Worm (Caenorhabditis elegans) whole organism, L4 larva: ENCODE data around the gene taf-7.1.

Experiments used
- D1046.2 ChIP-seq: fragments of 200-800 bp; sonication (Bioruptor generic); IDR thresholded peaks from 2 replicates; pipeline ENCODE4 v1.3.6; 2022; ENCODE audit warnings: missing genetic modification characterization, missing compliant biosample characterization
- F10B5.3 ChIP-seq: sonication (generic microtip); optimal IDR thresholded peaks from 2 replicates; lab custom pipeline; 2016; ENCODE audit warnings: mild to moderate bottlenecking, missing genetic modification characterization, missing compliant biosample characterization
- ZK337.2 ChIP-seq: fragments of 200-800 bp; sonication (Bioruptor generic); IDR thresholded peaks from 2 replicates; pipeline ENCODE4 v1.3.6; 2022; ENCODE audit warnings: missing genetic modification reagents, missing genetic modification characterization, missing compliant biosample characterization
- ZK546.5 ChIP-seq, 2 experiments: sonication (generic microtip); optimal IDR thresholded peaks; 2 replicates each; lab custom pipeline; 2017; ENCODE audit warnings: missing biosample characterization in 2 of 2, missing genetic modification characterization in 2 of 2
- aha-1 ChIP-seq: fragments of 150-350 bp; peaks from one replicate; lab custom pipeline; 2014; ENCODE audit warnings: missing biosample characterization, missing genetic modification characterization
- aly-2 ChIP-seq: sonication (generic microtip); optimal IDR thresholded peaks from 2 replicates; lab custom pipeline; 2018; ENCODE audit warnings: missing biosample characterization, missing genetic modification characterization
- ceh-20 ChIP-seq: fragments of 200-800 bp; sonication (Bioruptor generic); IDR thresholded peaks from 2 replicates; pipeline ENCODE4 v1.3.6; 2022; ENCODE audit warnings: missing genetic modification reagents, missing genetic modification characterization, missing compliant biosample characterization
- ceh-82 ChIP-seq: sonication (generic microtip); optimal IDR thresholded peaks from 2 replicates; lab custom pipeline; 2017; ENCODE audit warnings: missing biosample characterization, missing genetic modification characterization
- ctbp-1 ChIP-seq: fragments of 200-800 bp; sonication (Bioruptor generic); IDR thresholded peaks from 2 replicates; pipeline ENCODE4 v1.3.6; 2022; ENCODE audit warnings: missing genetic modification reagents, missing genetic modification characterization, missing compliant biosample characterization
- daf-16 ChIP-seq, 3 experiments: sonication (generic microtip); optimal IDR thresholded peaks; 2 replicates each; lab custom pipeline; 2016 to 2017; ENCODE audit warnings: missing genetic modification characterization in 3 of 3, missing genetic modification reagents in 3 of 3, mild to moderate bottlenecking in 2 of 3, missing compliant biosample characterization in 2 of 3, missing biosample characterization in 1 of 3, moderate library complexity in 1 of 3
- dmd-9 ChIP-seq: fragments of 200-800 bp; sonication (Bioruptor generic); IDR thresholded peaks from 2 replicates; pipeline ENCODE4 v1.3.6; 2022; ENCODE audit warnings: missing genetic modification reagents, missing genetic modification characterization, missing compliant biosample characterization
- dpl-1 ChIP-seq: fragments of 150-350 bp; optimal IDR thresholded peaks from 2 replicates; lab custom pipeline; 2014; ENCODE audit warnings: missing biosample characterization, missing genetic modification reagents, missing genetic modification characterization
- gei-8 ChIP-seq: fragments of 200-800 bp; sonication (Bioruptor generic); optimal IDR thresholded peaks from 2 replicates; lab custom pipeline; 2018; ENCODE audit warnings: mild to moderate bottlenecking, missing genetic modification characterization, missing compliant biosample characterization
- hif-1 ChIP-seq, 2 experiments: sonication (generic microtip); optimal IDR thresholded peaks; 2 replicates each; lab custom pipeline; 2016 to 2017; ENCODE audit warnings: missing compliant biosample characterization in 2 of 2, missing genetic modification characterization in 2 of 2, missing genetic modification reagents in 2 of 2, missing genotype in 2 of 2, mild to moderate bottlenecking in 1 of 2
- hlh-11 ChIP-seq: fragments of 200-800 bp; sonication (Bioruptor generic); optimal IDR thresholded peaks from 2 replicates; lab custom pipeline; 2018; ENCODE audit warnings: mild to moderate bottlenecking, missing genetic modification characterization, missing compliant biosample characterization
- hlh-30 ChIP-seq: sonication (generic microtip); optimal IDR thresholded peaks from 2 replicates; lab custom pipeline; 2017; ENCODE audit warnings: antibody characterized with exemption, mild to moderate bottlenecking, missing genetic modification characterization, missing compliant biosample characterization; ENCODE audit not compliant: insufficient read depth
- hmg-1.1 ChIP-seq: fragments of 200-800 bp; sonication (Bioruptor generic); IDR thresholded peaks from 2 replicates; pipeline ENCODE4 v1.3.6; 2022; ENCODE audit warnings: missing genetic modification reagents, missing genetic modification characterization, missing compliant biosample characterization
- jun-1 ChIP-seq: fragments of 150-350 bp; optimal IDR thresholded peaks from 2 replicates; lab custom pipeline; 2014; ENCODE audit warnings: missing biosample characterization, missing genetic modification reagents, missing genetic modification characterization
- lim-7 ChIP-seq: fragments of 200-800 bp; sonication (Bioruptor generic); IDR thresholded peaks from 2 replicates; pipeline ENCODE4 v1.3.6; 2022; ENCODE audit warnings: missing genetic modification characterization, missing compliant biosample characterization
- lin-29 ChIP-seq: fragments of 200-800 bp; sonication (Bioruptor generic); IDR thresholded peaks from 2 replicates; pipeline ENCODE4 v1.3.6; 2022; ENCODE audit warnings: missing genetic modification reagents, missing genetic modification characterization, missing compliant biosample characterization
- lin-39 ChIP-seq: fragments of 150-350 bp; optimal IDR thresholded peaks from 2 replicates; lab custom pipeline; 2014; ENCODE audit warnings: missing biosample characterization, missing genetic modification reagents, missing genetic modification characterization
- lir-3 ChIP-seq: sonication (generic microtip); optimal IDR thresholded peaks from 2 replicates; lab custom pipeline; 2016; ENCODE audit warnings: mild to moderate bottlenecking, missing genetic modification characterization, missing compliant biosample characterization
- madf-9 ChIP-seq: fragments of 200-800 bp; sonication (Bioruptor generic); conservative IDR thresholded peaks from 2 replicates; pipeline ENCODE4 v1.3.6; 2022; ENCODE audit warnings: missing genetic modification reagents, missing genetic modification characterization, missing compliant biosample characterization
- mdl-1 ChIP-seq, 2 experiments: fragments of 150-350 bp in 1 of 2; sonication (generic microtip) in 1 of 2; optimal IDR thresholded peaks; 2 replicates each; lab custom pipeline; 2014 to 2017; ENCODE audit warnings: missing biosample characterization in 2 of 2, missing genetic modification characterization in 2 of 2
- mep-1 ChIP-seq: fragments of 150-350 bp; sonication (generic microtip); optimal IDR thresholded peaks from 3 replicates; lab custom pipeline; 2014; ENCODE audit warnings: missing biosample characterization, missing genetic modification characterization
- nhr-11 ChIP-seq: fragments of 150-350 bp; optimal IDR thresholded peaks from 2 replicates; lab custom pipeline; 2014; ENCODE audit warnings: missing biosample characterization, missing genetic modification characterization
- nhr-111 ChIP-seq: fragments of 200-800 bp; sonication (Bioruptor generic); optimal IDR thresholded peaks from 2 replicates; lab custom pipeline; 2018; ENCODE audit warnings: mild to moderate bottlenecking, missing genetic modification characterization, missing compliant biosample characterization
- nhr-237 ChIP-seq: sonication (generic microtip); optimal IDR thresholded peaks from 2 replicates; lab custom pipeline; 2017; ENCODE audit warnings: missing biosample characterization, missing genetic modification characterization
- nhr-6 ChIP-seq: fragments of 150-350 bp; optimal IDR thresholded peaks from 2 replicates; lab custom pipeline; 2014; ENCODE audit warnings: missing biosample characterization, missing genetic modification characterization
- nhr-76 ChIP-seq: fragments of 150-350 bp; optimal IDR thresholded peaks from 2 replicates; lab custom pipeline; 2014; ENCODE audit warnings: missing biosample characterization, missing genetic modification characterization
- nhr-77 ChIP-seq: fragments of 150-350 bp; optimal IDR thresholded peaks from 2 replicates; lab custom pipeline; 2014; ENCODE audit warnings: missing biosample characterization, missing genetic modification characterization
- pha-4 ChIP-seq, 2 experiments: fragments of 150-350 bp in 1 of 2; fragments of 200-800 bp in 1 of 2; sonication (Bioruptor generic) in 1 of 2; IDR thresholded peaks in 1 of 2; optimal IDR thresholded peaks in 1 of 2; 2 replicates each; pipeline versions ENCODE4 v1.3.6 to Lab custom; 2014 to 2022; ENCODE audit warnings: missing genetic modification characterization in 2 of 2, missing genetic modification reagents in 2 of 2, missing biosample characterization in 1 of 2, missing compliant biosample characterization in 1 of 2
- rbr-2 ChIP-seq: sonication (generic microtip); optimal IDR thresholded peaks from 2 replicates; lab custom pipeline; 2016; ENCODE audit warnings: missing genotype, missing genetic modification characterization, missing compliant biosample characterization
- saeg-2 ChIP-seq: fragments of 200-800 bp; sonication (Bioruptor generic); IDR thresholded peaks from 2 replicates; pipeline ENCODE4 v1.3.6; 2022; ENCODE audit warnings: missing genetic modification reagents, missing genetic modification characterization, missing compliant biosample characterization
- set-16 ChIP-seq: fragments of 200-800 bp; sonication (Bioruptor generic); IDR thresholded peaks from 2 replicates; pipeline ENCODE4 v1.3.6; 2022; ENCODE audit warnings: missing genetic modification reagents, missing genetic modification characterization, missing compliant biosample characterization
- tag-97 ChIP-seq: fragments of 200-800 bp; sonication (Bioruptor generic); IDR thresholded peaks from 2 replicates; pipeline ENCODE4 v1.3.6; 2022; ENCODE audit warnings: missing genetic modification characterization, missing compliant biosample characterization
- unc-130 ChIP-seq: sonication (generic microtip); optimal IDR thresholded peaks from 2 replicates; lab custom pipeline; 2016; ENCODE audit warnings: missing genetic modification reagents, missing genetic modification characterization, missing compliant biosample characterization
- unc-39 ChIP-seq: sonication (generic microtip); optimal IDR thresholded peaks from 2 replicates; lab custom pipeline; 2017; ENCODE audit warnings: missing biosample characterization, missing genetic modification characterization

The taf-7.1 gene

DNA sequence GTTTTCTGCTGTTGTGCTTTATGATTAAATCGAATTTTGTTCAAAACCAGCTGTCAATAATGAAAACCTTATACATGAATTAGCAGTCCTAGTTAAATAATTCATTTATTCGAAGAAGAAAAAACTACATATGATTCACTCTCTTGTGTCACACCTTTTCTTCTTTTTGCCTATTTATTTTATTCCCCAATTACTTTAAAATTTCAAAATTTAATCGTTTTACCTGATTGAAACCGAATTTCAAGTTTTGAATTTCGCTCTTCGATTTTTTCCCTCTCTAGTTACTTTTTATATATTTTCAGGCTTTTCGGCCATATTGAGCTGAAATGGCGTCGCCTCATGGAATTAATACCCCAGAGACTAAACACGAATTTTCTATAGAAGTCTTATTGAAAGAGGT is 15.2 kb upstream of the taf-7.1 start, which contains the start of gene xtr-1:
Gene xtr-1, plus strand, starts transcription at position 301 of the 400 bp plus-strand sequence.
- TF ChIP-seq aha-1 (tag; lab: Kevin White, UChicago) (peak; percentile 61), lir-3 (tag; lab: Kevin White, UChicago) (no peak)

DNA sequence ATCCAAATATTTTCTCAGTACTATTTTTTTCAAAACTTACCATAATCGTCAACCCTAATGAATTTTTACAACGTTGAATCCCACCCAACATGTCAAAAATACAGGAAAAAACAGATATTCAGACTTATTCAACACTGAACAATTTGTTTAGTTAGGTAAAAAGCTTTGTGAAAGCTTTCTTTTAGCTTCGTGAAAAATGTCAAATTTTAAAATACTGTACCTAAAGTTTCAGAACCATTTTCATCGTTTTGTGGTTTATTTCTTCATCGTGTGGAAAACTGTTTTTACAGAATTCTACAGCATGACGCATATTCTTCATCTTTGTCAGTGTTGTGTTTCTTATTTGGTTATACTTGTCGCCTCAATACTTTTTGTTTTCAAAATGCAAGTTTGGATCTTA is 13.3 kb upstream of the taf-7.1 start, which contains the start of gene F54F7.14:
Gene F54F7.14, plus strand, starts transcription at position 301 of the 400 bp plus-strand sequence.
- TF ChIP-seq tag-97 (no peak), ZK337.2 (no peak), lin-39 (tag; lab: Kevin White, UChicago) (no peak), nhr-111 (GFP tag; lab: Kevin White, UChicago) (no peak), ceh-82 (tag; lab: Kevin White, UChicago) (no peak), daf-16 (GFP tag; optimal IDR thresholded peaks at IDR 0.05; lab: Kevin White, UChicago) (no peak), daf-16 (tag; optimal IDR thresholded peaks at IDR 0.05; lab: Kevin White, UChicago) (no peak), madf-9 (GFP tag; lab: Robert Waterston, UW) (no peak), unc-39 (no peak), saeg-2 (GFP tag; lab: Robert Waterston, UW) (no peak), D1046.2 (GFP tag; lab: Robert Waterston, UW) (no peak), set-16 (GFP tag; lab: Robert Waterston, UW) (no peak), lim-7 (GFP tag; lab: Robert Waterston, UW) (no peak), jun-1 (tag; lab: Kevin White, UChicago) (no peak), lin-29 (GFP tag; lab: Robert Waterston, UW) (no peak), nhr-77 (tag; lab: Kevin White, UChicago) (no peak), mep-1 (tag; lab: Kevin White, UChicago) (no peak), ZK546.5 (tag; optimal IDR thresholded peaks at IDR 0.05; lab: Kevin White, UChicago) (no peak), hmg-1.1 (GFP tag; lab: Robert Waterston, UW) (no peak), F10B5.3 (tag; lab: Kevin White, UChicago) (no peak), dmd-9 (GFP tag; lab: Robert Waterston, UW) (no peak)

DNA sequence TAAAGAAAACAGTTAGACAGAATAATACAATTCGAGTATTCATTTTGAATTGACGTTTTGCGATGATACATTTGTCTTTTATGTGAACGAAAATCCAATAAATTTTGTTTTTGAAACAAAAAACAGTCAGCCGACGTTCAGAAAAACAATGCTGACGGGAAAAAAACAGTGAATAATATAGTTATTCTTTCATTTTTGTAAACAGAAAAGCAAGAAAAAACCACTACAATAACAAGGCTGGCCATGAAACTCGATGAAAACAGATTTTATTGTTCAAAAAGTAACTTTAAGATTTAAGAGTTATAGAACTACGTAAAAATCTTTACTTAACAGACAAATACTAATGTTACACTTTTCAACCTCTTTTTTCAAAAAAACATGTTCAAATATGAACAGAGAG is 12.8 kb upstream of the taf-7.1 start, which contains the start of gene F54F7.3:
Gene F54F7.3, minus strand, starts transcription at position 101 of the 400 bp plus-strand sequence.
- TF ChIP-seq rbr-2 (tag; lab: Kevin White, UChicago) (no peak), nhr-237 (tag; lab: Kevin White, UChicago) (no peak), nhr-6 (no peak), mdl-1 (tag; optimal IDR thresholded peaks at IDR 0.05; lab: Kevin White, UChicago) (no peak), unc-130 (no peak), hlh-11 (no peak), ctbp-1 (no peak), pha-4 (GFP tag; IDR thresholded peaks at IDR 0.05; lab: Robert Waterston, UW) (no peak), pha-4 (tag; optimal IDR thresholded peaks at IDR 0.05; lab: Kevin White, UChicago) (no peak), hlh-30 (tag; lab: Kevin White, UChicago) (no peak), aly-2 (tag; lab: Kevin White, UChicago) (no peak), hif-1 (tag; optimal IDR thresholded peaks at IDR 0.05; lab: Kevin White, UChicago) (no peak), gei-8 (GFP tag; lab: Kevin White, UChicago) (no peak), nhr-11 (tag; lab: Kevin White, UChicago) (no peak)

DNA sequence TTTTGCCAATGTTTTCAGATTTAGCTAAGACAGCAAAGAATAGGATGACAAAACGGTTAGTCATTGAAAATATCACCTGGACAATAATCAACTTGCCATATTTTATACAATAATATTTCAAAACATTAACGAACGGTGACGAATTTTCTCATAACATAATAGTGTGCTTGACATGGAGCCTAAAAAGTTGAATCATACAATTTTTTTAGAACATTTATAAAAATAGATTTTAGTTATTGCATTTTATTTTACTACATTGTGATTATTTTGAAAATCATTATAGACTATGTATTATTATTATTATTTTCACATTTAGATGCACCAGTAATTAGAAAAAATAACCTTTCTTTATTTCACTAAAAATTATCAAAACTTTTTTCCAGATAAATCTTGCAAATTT is 11.3 kb upstream of the taf-7.1 start, which contains the start of gene F54F7.9:
Gene F54F7.9, minus strand, starts transcription at position 101 of the 400 bp plus-strand sequence.
- TF ChIP-seq nhr-76 (tag; lab: Kevin White, UChicago) = no peak
- TF ChIP-seq ceh-20 (GFP tag; lab: Robert Waterston, UW) = no peak
- no peak for TF ChIP-seq dpl-1 (GFP tag; lab: Kevin White, UChicago)
- TF ChIP-seq, all 104 proteins: peak for 0
